Worm (Caenorhabditis elegans) whole organism, young adult: ENCODE data around the gene ceh-1.

Experiments
- B0336.3 ChIP-seq: fragments of 200-800 bp; sonication (Bioruptor generic); IDR thresholded peaks from 2 replicates; pipeline ENCODE4 v1.3.6; 2022; ENCODE audit warnings: missing genetic modification characterization, missing compliant biosample characterization
- C06A6.2 ChIP-seq: fragments of 200-800 bp; sonication (Bioruptor generic); conservative IDR thresholded peaks from 2 replicates; pipeline ENCODE4 v1.3.6; 2022; ENCODE audit warnings: missing genetic modification characterization, missing compliant biosample characterization
- Y67H2A.10 ChIP-seq: fragments of 200-800 bp; sonication (Bioruptor generic); conservative IDR thresholded peaks from 2 replicates; pipeline ENCODE4 v1.3.6; 2022; ENCODE audit warnings: missing genetic modification reagents, missing genetic modification characterization, missing compliant biosample characterization
- akir-1 ChIP-seq: fragments of 200-800 bp; sonication (Bioruptor generic); optimal IDR thresholded peaks from 2 replicates; lab custom pipeline; 2018; ENCODE audit warnings: mild to moderate bottlenecking, missing genetic modification characterization, moderate library complexity, missing compliant biosample characterization
- aptf-2 ChIP-seq: fragments of 200-800 bp; sonication (Bioruptor generic); conservative IDR thresholded peaks from 2 replicates; pipeline ENCODE4 v1.3.6; 2022; ENCODE audit warnings: missing genetic modification reagents, missing genetic modification characterization, missing compliant biosample characterization
- athp-1 ChIP-seq: sonication (generic microtip); optimal IDR thresholded peaks from 2 replicates; lab custom pipeline; 2017; ENCODE audit warnings: mild to moderate bottlenecking, missing genetic modification characterization, missing compliant biosample characterization
- attf-6 ChIP-seq: fragments of 200-800 bp; sonication (Bioruptor generic); IDR thresholded peaks from 2 replicates; pipeline ENCODE4 v1.3.6; 2022; ENCODE audit warnings: missing genetic modification reagents, missing genetic modification characterization, missing compliant biosample characterization
- bed-2 ChIP-seq: fragments of 200-800 bp; sonication (Bioruptor generic); IDR thresholded peaks from 2 replicates; pipeline ENCODE4 v1.3.6; 2022; ENCODE audit warnings: missing genetic modification reagents, missing genetic modification characterization, missing compliant biosample characterization
- ccch-3 ChIP-seq: fragments of 200-800 bp; sonication (Bioruptor generic); optimal IDR thresholded peaks from 2 replicates; lab custom pipeline; 2018; ENCODE audit warnings: mild to moderate bottlenecking, missing genetic modification characterization, missing compliant biosample characterization
- cebp-1 ChIP-seq, 2 experiments: fragments of 200-800 bp in 1 of 2; sonication (Bioruptor generic) in 1 of 2; sonication (generic microtip) in 1 of 2; IDR thresholded peaks in 1 of 2; optimal IDR thresholded peaks in 1 of 2; 2 replicates each; pipeline versions ENCODE4 v1.3.6 to Lab custom; 2017 to 2022; ENCODE audit warnings: missing compliant biosample characterization in 2 of 2, missing genetic modification characterization in 2 of 2, mild to moderate bottlenecking in 1 of 2, missing genetic modification reagents in 1 of 2, moderate library complexity in 1 of 2
- ceh-40 ChIP-seq: fragments of 200-800 bp; sonication (Bioruptor generic); IDR thresholded peaks from 2 replicates; pipeline ENCODE4 v1.3.6; 2022; ENCODE audit warnings: missing genetic modification characterization, missing compliant biosample characterization
- dpl-1 ChIP-seq: fragments of 150-350 bp; optimal IDR thresholded peaks from 2 replicates; lab custom pipeline; 2014; ENCODE audit warnings: missing biosample characterization, missing genetic modification reagents, missing genetic modification characterization
- egl-44 ChIP-seq: fragments of 200-800 bp; sonication (Bioruptor generic); IDR thresholded peaks from 2 replicates; pipeline ENCODE4 v1.3.6; 2022; ENCODE audit warnings: missing genetic modification reagents, missing genetic modification characterization, missing compliant biosample characterization
- ets-4 ChIP-seq: fragments of 200-800 bp; sonication (Bioruptor generic); optimal IDR thresholded peaks from 2 replicates; lab custom pipeline; 2018; ENCODE audit warnings: mild to moderate bottlenecking, missing genetic modification characterization, missing compliant biosample characterization
- gei-17 ChIP-seq: fragments of 200-800 bp; sonication (Bioruptor generic); optimal IDR thresholded peaks from 2 replicates; lab custom pipeline; 2018; ENCODE audit warnings: mild to moderate bottlenecking, missing genetic modification characterization, missing compliant biosample characterization
- let-526 ChIP-seq: fragments of 200-800 bp; sonication (Bioruptor generic); IDR thresholded peaks from 2 replicates; pipeline ENCODE4 v1.3.6; 2022; ENCODE audit warnings: missing genetic modification reagents, missing genetic modification characterization, missing compliant biosample characterization
- lin-35 ChIP-seq, 3 experiments: fragments of 150-350 bp in 2 of 3; sonication (generic microtip) in 1 of 3; optimal IDR thresholded peaks; 2 replicates each; lab custom pipeline; 2014 to 2018; ENCODE audit warnings: missing biosample characterization in 3 of 3, missing genetic modification characterization in 3 of 3, missing genetic modification reagents in 3 of 3
- lsl-1 ChIP-seq: fragments of 200-800 bp; sonication (Bioruptor generic); optimal IDR thresholded peaks from 2 replicates; lab custom pipeline; 2018; ENCODE audit warnings: mild to moderate bottlenecking, missing genetic modification characterization, moderate library complexity, missing compliant biosample characterization
- madf-10 ChIP-seq: sonication (generic microtip); optimal IDR thresholded peaks from 2 replicates; lab custom pipeline; 2016; ENCODE audit warnings: mild to moderate bottlenecking, missing genetic modification characterization, missing compliant biosample characterization
- madf-6 ChIP-seq: fragments of 200-800 bp; sonication (Bioruptor generic); IDR thresholded peaks from 2 replicates; pipeline ENCODE4 v1.3.6; 2022; ENCODE audit warnings: missing genetic modification reagents, missing genetic modification characterization, missing compliant biosample characterization
- mes-4 ChIP-seq: sonication (generic microtip); optimal IDR thresholded peaks from 2 replicates; lab custom pipeline; 2016; ENCODE audit warnings: missing genotype, missing genetic modification characterization, missing compliant biosample characterization
- nfya-1 ChIP-seq: sonication (generic microtip); optimal IDR thresholded peaks from 2 replicates; lab custom pipeline; 2017; ENCODE audit warnings: antibody characterized with exemption, missing compliant biosample characterization, missing genetic modification characterization, borderline replicate concordance; ENCODE audit not compliant: insufficient read depth
- nfyb-1 ChIP-seq: fragments of 200-800 bp; sonication (Bioruptor generic); IDR thresholded peaks from 2 replicates; pipeline ENCODE4 v1.3.6; 2022; ENCODE audit warnings: missing genetic modification reagents, missing genetic modification characterization, missing compliant biosample characterization
- nhr-179 ChIP-seq: sonication (generic microtip); optimal IDR thresholded peaks from 2 replicates; lab custom pipeline; 2016; ENCODE audit warnings: mild to moderate bottlenecking, missing genetic modification characterization, missing compliant biosample characterization
- nhr-80 ChIP-seq: sonication (generic microtip); optimal IDR thresholded peaks from 2 replicates; lab custom pipeline; 2016; ENCODE audit warnings: missing genetic modification characterization, missing compliant biosample characterization
- nhr-90 ChIP-seq: sonication (generic microtip); optimal IDR thresholded peaks from 2 replicates; lab custom pipeline; 2016; ENCODE audit warnings: missing genotype, mild to moderate bottlenecking, missing genetic modification characterization, missing compliant biosample characterization
- pbrm-1 ChIP-seq: fragments of 200-800 bp; sonication (Bioruptor generic); IDR thresholded peaks from 2 replicates; pipeline ENCODE4 v1.3.6; 2022; ENCODE audit warnings: missing genetic modification reagents, missing genetic modification characterization, missing compliant biosample characterization
- sptf-2 ChIP-seq: fragments of 200-800 bp; sonication (Bioruptor generic); optimal IDR thresholded peaks from 2 replicates; lab custom pipeline; 2018; ENCODE audit warnings: mild to moderate bottlenecking, missing genetic modification characterization, missing compliant biosample characterization
- xnd-1 ChIP-seq: sonication (generic microtip); optimal IDR thresholded peaks from 2 replicates; lab custom pipeline; 2016; ENCODE audit warnings: missing genotype, missing genetic modification reagents, missing genetic modification characterization, missing compliant biosample characterization
- ztf-26 ChIP-seq: sonication (generic microtip); optimal IDR thresholded peaks from 2 replicates; lab custom pipeline; 2017; ENCODE audit warnings: missing genetic modification characterization, missing compliant biosample characterization
- ztf-3 ChIP-seq: fragments of 200-800 bp; sonication (Bioruptor generic); optimal IDR thresholded peaks from 2 replicates; lab custom pipeline; 2018; ENCODE audit warnings: mild to moderate bottlenecking, missing genetic modification characterization, missing compliant biosample characterization

ceh-1 gene

ce11 chrX:4678029-4678428, 24.1 kb upstream of the ceh-1 start, which contains the start of gene flp-11:
TSS of gene flp-11 (minus strand) at chrX:4678129.
- TF ChIP-seq lsl-1 (GFP tag; lab: Kevin White, UChicago) = no peak
- TF ChIP-seq, all 124 proteins: peak for 0

- TF ChIP-seq nfyb-1 (GFP tag; lab: Robert Waterston, UW) (0 out of 2 replicates have a peak, but pooled peaks have one; percentile 22), athp-1 (tag; lab: Kevin White, UChicago) (no peak)
Observed at ce11 chrX:4676702-4677101, 22.7 kb upstream of the ceh-1 start.

- TF ChIP-seq madf-6 (GFP tag; lab: Robert Waterston, UW) = no peak
- TF ChIP-seq nhr-80 (tag; lab: Kevin White, UChicago) = peak; percentile 6
Observed at ce11 chrX:4673165-4673756, 19.3 kb upstream of the ceh-1 start, which contains the start of gene tmem-135. TSS of gene tmem-135 (plus strand) at chrX:4673706.

- TF ChIP-seq mes-4 (no peak), ccch-3 (GFP tag; lab: Kevin White, UChicago) (no peak), ztf-3 (GFP tag; lab: Kevin White, UChicago) (no peak), nhr-80 (tag; lab: Kevin White, UChicago) (peak; percentile 76), C06A6.2 (GFP tag; lab: Robert Waterston, UW) (no peak), nfya-1 (tag; lab: Kevin White, UChicago) (no peak), let-526 (GFP tag; lab: Robert Waterston, UW) (no peak), sptf-2 (GFP tag; lab: Kevin White, UChicago) (no peak), pbrm-1 (no peak), madf-10 (tag; lab: Kevin White, UChicago) (no peak), gei-17 (GFP tag; lab: Kevin White, UChicago) (no peak), bed-2 (GFP tag; lab: Robert Waterston, UW) (no peak), attf-6 (GFP tag; lab: Robert Waterston, UW) (no peak), ztf-26 (tag; lab: Kevin White, UChicago) (no peak), ets-4 (GFP tag; lab: Kevin White, UChicago) (peak; percentile 88), egl-44 (no peak), B0336.3 (no peak), dpl-1 (GFP tag; lab: Kevin White, UChicago) (no peak)
- TF ChIP-seq, all 124 proteins: peak for 2
Observed at ce11 chrX:4671837-4672236, 17.9 kb upstream of the ceh-1 start.

ce11 chrX:4667788-4668187, 13.8 kb upstream of the ceh-1 start, which contains the start of gene mfsd-12:
TSS of gene mfsd-12 (plus strand) at chrX:4668088.
- TF ChIP-seq cebp-1 (GFP tag; IDR thresholded peaks at IDR 0.05; lab: Robert Waterston, UW) (0 out of 2 replicates have a peak, but pooled peaks have one; percentile 24), cebp-1 (tag; optimal IDR thresholded peaks at IDR 0.05; lab: Kevin White, UChicago) (peak; percentile 69), nhr-90 (no peak), xnd-1 (tag; lab: Kevin White, UChicago) (no peak), akir-1 (GFP tag; lab: Kevin White, UChicago) (no peak), ceh-40 (no peak), lin-35 (GFP tag; optimal IDR thresholded peaks at IDR 0.05; lab: Kevin White, UChicago) (no peak), nhr-179 (no peak), Y67H2A.10 (GFP tag; lab: Robert Waterston, UW) (no peak), aptf-2 (no peak)
